Fruit fly (Drosophila melanogaster): Measurements from ENCODE around the gene Coa7.

Coa7 gene

dm6 chrX:23007399-23007798 lies 5.9 kb upstream of the Coa7 start (continued):
- TF ChIP-seq CG8089 (GFP tag; optimal IDR thresholded peaks at IDR 0.05) (no peak), E2f2 (GFP tag; IDR thresholded peaks at IDR 0.05) (peak; percentile 52), da (GFP tag; optimal IDR thresholded peaks at IDR 0.05) (no peak), CG15514 (GFP tag; optimal IDR thresholded peaks at IDR 0.05) (no peak), CG13894 (tag; optimal IDR thresholded peaks at IDR 0.05) (peak; percentile 28), gsb (GFP tag; IDR thresholded peaks at IDR 0.05) (no peak), Ets65A (GFP tag) (no peak), CG6254 (GFP tag; optimal IDR thresholded peaks at IDR 0.05) (no peak), CG7839 (tag; optimal IDR thresholded peaks at IDR 0.05) (peak; percentile 22), ems (GFP tag; optimal IDR thresholded peaks at IDR 0.05) (no peak), dati (GFP tag; IDR thresholded peaks at IDR 0.05) (no peak), CG13624 (GFP tag; optimal IDR thresholded peaks at IDR 0.05) (no peak), CG1602 (GFP tag; optimal IDR thresholded peaks at IDR 0.05) (no peak), CkIIα-i1 (GFP tag; IDR thresholded peaks at IDR 0.05) (no peak), fu2 (GFP tag; optimal IDR thresholded peaks at IDR 0.05) (no peak), her (GFP tag; optimal IDR thresholded peaks at IDR 0.05) (no peak), Vsx1 (GFP tag; optimal IDR thresholded peaks at IDR 0.05) (no peak), twi (tag; optimal IDR thresholded peaks at IDR 0.05) (no peak), CG11696 (GFP tag; IDR thresholded peaks at IDR 0.05) (no peak), tll (GFP tag; optimal IDR thresholded peaks at IDR 0.05) (no peak), az2 (GFP tag; optimal IDR thresholded peaks at IDR 0.05) (no peak), CG14965 (GFP tag; optimal IDR thresholded peaks at IDR 0.05; ENCODE audit: borderline replicate concordance) (no peak), CG11093 (GFP tag; IDR thresholded peaks at IDR 0.05) (no peak), MBD-R2 (GFP tag; IDR thresholded peaks at IDR 0.05) (peak; percentile 66), bab2 (GFP tag; optimal IDR thresholded peaks at IDR 0.05) (no peak), vnd (GFP tag; IDR thresholded peaks at IDR 0.05; ENCODE audit: partially characterized antibody) (peak; percentile 98), CG10959 (GFP tag; IDR thresholded peaks at IDR 0.05) (no peak), CG16863 (GFP tag; optimal IDR thresholded peaks at IDR 0.05) (no peak), CG4617 (GFP tag; optimal IDR thresholded peaks at IDR 0.05; ENCODE audit: borderline replicate concordance) (no peak), Optix (GFP tag; IDR thresholded peaks at IDR 0.05) (no peak), CG7963 (GFP tag; IDR thresholded peaks at IDR 0.05; ENCODE audit: partially characterized antibody) (peak; percentile 97), ap (GFP tag; IDR thresholded peaks at IDR 0.05) (0 out of 2 replicates have a peak, but pooled peaks have one; percentile 11), psq (GFP tag; optimal IDR thresholded peaks at IDR 0.05) (no peak), lilli (GFP tag; optimal IDR thresholded peaks at IDR 0.05) (no peak), lab (GFP tag; optimal IDR thresholded peaks at IDR 0.05) (no peak), CG7357 (GFP tag; IDR thresholded peaks at IDR 0.05) (no peak), Lhr (GFP tag; optimal IDR thresholded peaks at IDR 0.05) (no peak), Dip3 (GFP tag; optimal IDR thresholded peaks at IDR 0.05) (no peak), CG18262 (tag; optimal IDR thresholded peaks at IDR 0.05) (peak; percentile 49), CG10147 (GFP tag; optimal IDR thresholded peaks at IDR 0.05) (no peak), stc (GFP tag; IDR thresholded peaks at IDR 0.05) (no peak), nmo (GFP tag; optimal IDR thresholded peaks at IDR 0.05) (peak; percentile 50)

- TF ChIP-seq CG15601 (tag; optimal IDR thresholded peaks at IDR 0.05) (no peak), slbo (GFP tag; IDR thresholded peaks at IDR 0.05) (peak; percentile 55), zfh2 (GFP tag; optimal IDR thresholded peaks at IDR 0.05) (peak; percentile 22), PHDP (tag; optimal IDR thresholded peaks at IDR 0.05) (peak; percentile 5), CG32532 (GFP tag; IDR thresholded peaks at IDR 0.05) (peak; percentile 66), chif (GFP tag; optimal IDR thresholded peaks at IDR 0.05) (peak in 1 of 2 experiments; percentile 7), Xrp1 (GFP tag; IDR thresholded peaks at IDR 0.05) (0 out of 2 replicates have a peak, but pooled peaks have one; percentile 11), sens-2 (GFP tag; IDR thresholded peaks at IDR 0.05) (no peak), CG10959 (GFP tag; IDR thresholded peaks at IDR 0.05) (no peak), CG18764 (GFP tag; optimal IDR thresholded peaks at IDR 0.05) (no peak), al (GFP tag; IDR thresholded peaks at IDR 0.05) (peak; percentile 23; the same call in 1 of the 2 replicates), CG3163 (GFP tag; optimal IDR thresholded peaks at IDR 0.05) (no peak), fu2 (GFP tag; optimal IDR thresholded peaks at IDR 0.05) (peak; percentile 25), sob (GFP tag; IDR thresholded peaks at IDR 0.05) (peak; percentile 33; the same call in 1 of the 2 replicates), CG7357 (GFP tag; IDR thresholded peaks at IDR 0.05) (peak; percentile 41; the same call in 1 of the 3 replicates)
These were observed 2.6 kb upstream of the Coa7 start for dm6 chrX:23010651-23011050.

Data from whole organism, embryonic.